Fruit fly (Drosophila melanogaster) whole organism, adult: Measurements from ENCODE around the gene Pez.

ENCODE experiments used
- CG12768 ChIP-seq: fragments of 200-800 bp; sonication (Bioruptor generic); optimal IDR thresholded peaks from 2 replicates; lab custom pipeline; 2017; ENCODE audit warnings: missing biosample characterization, missing genetic modification characterization, mild to moderate bottlenecking, moderate library complexity, missing genetic modification reagents
- CG5204 ChIP-seq: fragments of 200-800 bp; sonication (Bioruptor generic); optimal IDR thresholded peaks from 2 replicates; lab custom pipeline; 2016; ENCODE audit warnings: missing biosample characterization, missing genetic modification characterization
- CG7101 ChIP-seq: fragments of 200-800 bp; sonication (Bioruptor generic); optimal IDR thresholded peaks from 2 replicates; lab custom pipeline; 2018; ENCODE audit warnings: missing biosample characterization, mild to moderate bottlenecking, missing genetic modification characterization, moderate library complexity
- Clk ChIP-seq: fragments of 200-800 bp; sonication (Bioruptor generic); optimal IDR thresholded peaks from 2 replicates; lab custom pipeline; 2017; ENCODE audit warnings: missing biosample characterization, missing genetic modification characterization
- Crg-1 ChIP-seq: fragments of 200-800 bp; sonication (Bioruptor generic); optimal IDR thresholded peaks from 2 replicates; lab custom pipeline; 2016; ENCODE audit warnings: missing biosample characterization, missing genetic modification characterization
- Hr96 ChIP-seq: fragments of 200-800 bp; sonication (Bioruptor generic); optimal IDR thresholded peaks from 2 replicates; lab custom pipeline; 2016; ENCODE audit warnings: missing biosample characterization, missing genetic modification characterization
- Mnt ChIP-seq: fragments of 200-800 bp; sonication (Bioruptor generic); optimal IDR thresholded peaks from 2 replicates; lab custom pipeline; 2016; ENCODE audit warnings: missing biosample characterization, mild to moderate bottlenecking, missing genetic modification characterization
- cnc ChIP-seq, 2 experiments: fragments of >200 bp; optimal IDR thresholded peaks; 2 replicates each; lab custom pipeline; 2017
- kay ChIP-seq: fragments of 200-800 bp; sonication (Bioruptor generic); peaks from one replicate; lab custom pipeline; 2016; ENCODE audit warnings: missing biosample characterization, missing genetic modification characterization, borderline replicate concordance
- ovo ChIP-seq: fragments of 200-800 bp; sonication (Bioruptor generic); optimal IDR thresholded peaks from 2 replicates; lab custom pipeline; 2016; ENCODE audit warnings: missing biosample characterization, missing genetic modification characterization
- pad ChIP-seq: fragments of 200-800 bp; sonication (Bioruptor generic); optimal IDR thresholded peaks from 3 replicates; lab custom pipeline; 2017; ENCODE audit warnings: missing biosample characterization, missing genetic modification characterization, mild to moderate bottlenecking, moderate library complexity, missing genetic modification reagents
- tj ChIP-seq: fragments of 200-800 bp; sonication (Bioruptor generic); optimal IDR thresholded peaks from 3 replicates; lab custom pipeline; 2017; ENCODE audit warnings: missing biosample characterization, mild to moderate bottlenecking, missing genetic modification characterization, moderate library complexity
- toe ChIP-seq: fragments of 200-800 bp; sonication (Bioruptor generic); optimal IDR thresholded peaks from 2 replicates; lab custom pipeline; 2016; ENCODE audit warnings: missing biosample characterization, missing genetic modification characterization

DNA sequence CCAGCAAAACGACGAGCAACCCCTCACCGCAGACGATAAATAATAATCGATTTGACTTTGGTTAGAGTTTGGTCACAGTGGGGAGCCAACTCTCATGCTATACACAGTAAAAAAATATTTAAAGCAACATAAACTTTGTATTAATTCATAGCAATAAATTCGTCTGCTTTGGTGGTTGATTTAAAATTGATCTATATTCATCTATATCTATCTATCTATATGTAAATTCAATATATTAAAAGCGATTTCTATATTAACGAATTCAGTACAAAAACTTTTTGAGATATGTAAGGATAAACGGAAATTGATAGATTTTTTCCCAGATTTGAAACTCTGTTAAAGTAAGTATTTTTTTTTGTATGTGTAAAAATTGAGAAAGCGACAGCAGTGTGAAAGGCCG lies 28.6 kb downstream of the Pez start:
- no peak for TF ChIP-seq pad (GFP tag; lab: Kevin White, UChicago)
- TF ChIP-seq CG5204: no peak
- TF ChIP-seq Crg-1: no peak
- TF ChIP-seq ovo (GFP tag; lab: Kevin White, UChicago): no peak
- TF ChIP-seq CG12768 (GFP tag; lab: Kevin White, UChicago): no peak
- no peak for TF ChIP-seq Clk (GFP tag; lab: Kevin White, UChicago)
- no peak for TF ChIP-seq tj (GFP tag; lab: Kevin White, UChicago)
- no peak for TF ChIP-seq toe (GFP tag; lab: Kevin White, UChicago)
- TF ChIP-seq kay: no peak
- TF ChIP-seq cnc (optimal IDR thresholded peaks at IDR 0.05; lab: Kevin White, UChicago): no peak
- TF ChIP-seq Hr96 (GFP tag; lab: Kevin White, UChicago): no peak
- TF ChIP-seq CG7101 (tag; lab: Kevin White, UChicago): no peak
- TF ChIP-seq Mnt (GFP tag; lab: Kevin White, UChicago): no peak
